1 fruit fly cellular context compared by ENCODE assay signal in genomic region chr3R:10614006-10614895, dm6.
TF ChIP-seq lines count a peak whose summit lies in the region.

No protein-coding gene starts in this region.

TF ChIP-seq in whole organism, embryonic, 481 proteins besides CTCF, POLR2A, EP300 and RAD21 (continued from another document and continues in another):
- TF ChIP-seq oc (tag; optimal IDR thresholded peaks at IDR 0.05; lab: Kevin White, UChicago) (peak; percentile 3), Kr (GFP tag; optimal IDR thresholded peaks at IDR 0.05; lab: Kevin White, UChicago) (peak; percentile 22), CG3847 (GFP tag; IDR thresholded peaks at IDR 0.05; lab: Robert Waterston, UW) (no peak), Mrtf (GFP tag; IDR thresholded peaks at IDR 0.05; lab: Robert Waterston, UW) (no peak), CG8290 (GFP tag; optimal IDR thresholded peaks at IDR 0.05; lab: Kevin White, UChicago) (no peak), CG8290 (tag; optimal IDR thresholded peaks at IDR 0.05; lab: Kevin White, UChicago) (peak in 1 of 2 experiments; percentile 38), CG17568 (GFP tag; optimal IDR thresholded peaks at IDR 0.05; lab: Kevin White, UChicago) (no peak), CG33557 (GFP tag; optimal IDR thresholded peaks at IDR 0.05; lab: Kevin White, UChicago) (no peak), pros (GFP tag; optimal IDR thresholded peaks at IDR 0.05; lab: Kevin White, UChicago) (peak; percentile 75), wek (GFP tag; optimal IDR thresholded peaks at IDR 0.05; lab: Kevin White, UChicago) (no peak), CG6689 (GFP tag; IDR thresholded peaks at IDR 0.05; lab: Robert Waterston, UW) (no peak), sna (GFP tag; IDR thresholded peaks at IDR 0.05; lab: Robert Waterston, UW; ENCODE audit: partially characterized antibody) (peak; percentile 45; the same call in 1 of the 2 replicates), ewg (GFP tag; optimal IDR thresholded peaks at IDR 0.05; lab: Kevin White, UChicago) (peak; percentile 99), Med (GFP tag; lab: Kevin White, UChicago) (peak; percentile 88), zf30C (GFP tag; optimal IDR thresholded peaks at IDR 0.05; lab: Kevin White, UChicago) (peak; percentile 95), CG7839 (tag; optimal IDR thresholded peaks at IDR 0.05; lab: Kevin White, UChicago) (no peak), sens-2 (GFP tag; IDR thresholded peaks at IDR 0.05; lab: Robert Waterston, UW) (no peak), Rfx (GFP tag; IDR thresholded peaks at IDR 0.05; lab: Robert Waterston, UW) (no peak), dmrt11E (tag; optimal IDR thresholded peaks at IDR 0.05; lab: Kevin White, UChicago) (no peak), CG10565 (GFP tag; optimal IDR thresholded peaks at IDR 0.05; lab: Kevin White, UChicago) (no peak), CG1647 (GFP tag; optimal IDR thresholded peaks at IDR 0.05; lab: Kevin White, UChicago) (no peak), bigmax (GFP tag; optimal IDR thresholded peaks at IDR 0.05; lab: Kevin White, UChicago) (no peak), CG30431 (GFP tag; optimal IDR thresholded peaks at IDR 0.05; lab: Kevin White, UChicago) (no peak), luna (GFP tag; optimal IDR thresholded peaks at IDR 0.05; lab: Kevin White, UChicago) (no peak), fd96Cb (tag; optimal IDR thresholded peaks at IDR 0.05; lab: Kevin White, UChicago) (no peak), abd-A (tag; optimal IDR thresholded peaks at IDR 0.05; lab: Kevin White, UChicago) (peak; percentile 99), cato (GFP tag; optimal IDR thresholded peaks at IDR 0.05; lab: Kevin White, UChicago; ENCODE audit: borderline replicate concordance) (no peak), eyg (GFP tag; optimal IDR thresholded peaks at IDR 0.05; lab: Kevin White, UChicago) (no peak), Hr39 (optimal IDR thresholded peaks at IDR 0.05; lab: Kevin White, UChicago) (no peak), Nf-YB (GFP tag; optimal IDR thresholded peaks at IDR 0.05; lab: Kevin White, UChicago) (peak; percentile 96), Deaf1 (tag; optimal IDR thresholded peaks at IDR 0.05; lab: Kevin White, UChicago) (peak; percentile 68), cas (GFP tag; IDR thresholded peaks at IDR 0.05; lab: Robert Waterston, UW) (no peak), CG6813 (GFP tag; optimal IDR thresholded peaks at IDR 0.05; lab: Kevin White, UChicago) (no peak), CG15514 (GFP tag; optimal IDR thresholded peaks at IDR 0.05; lab: Kevin White, UChicago) (no peak), ac (GFP tag; optimal IDR thresholded peaks at IDR 0.05; lab: Kevin White, UChicago) (peak; percentile 17), sima (GFP tag; optimal IDR thresholded peaks at IDR 0.05; lab: Kevin White, UChicago) (no peak), gem (tag; optimal IDR thresholded peaks at IDR 0.05; lab: Kevin White, UChicago) (no peak), sd (tag; optimal IDR thresholded peaks at IDR 0.05; lab: Kevin White, UChicago) (peak; percentile 18), CG6683 (GFP tag; optimal IDR thresholded peaks at IDR 0.05; lab: Kevin White, UChicago) (no peak), ci (GFP tag; IDR thresholded peaks at IDR 0.05; lab: Robert Waterston, UW) (peak; percentile 49; the same call in 2 of the 3 replicates), Poxn (GFP tag; IDR thresholded peaks at IDR 0.05; lab: Robert Waterston, UW) (no peak), Hmx (GFP tag; optimal IDR thresholded peaks at IDR 0.05; lab: Kevin White, UChicago) (no peak), hkb (optimal IDR thresholded peaks at IDR 0.05; lab: Kevin White, UChicago) (no peak), hkb (GFP tag; IDR thresholded peaks at IDR 0.05; lab: Robert Waterston, UW) (no peak), CG15601 (tag; optimal IDR thresholded peaks at IDR 0.05; lab: Kevin White, UChicago) (no peak), CG18619 (GFP tag; optimal IDR thresholded peaks at IDR 0.05; lab: Kevin White, UChicago) (no peak), knrl (GFP tag; IDR thresholded peaks at IDR 0.05; lab: Robert Waterston, UW; ENCODE audit: partially characterized antibody) (peak; percentile 40; the same call in 1 of the 3 replicates), B-H2 (GFP tag; optimal IDR thresholded peaks at IDR 0.05; lab: Kevin White, UChicago) (peak; percentile 12), tin (GFP tag; optimal IDR thresholded peaks at IDR 0.05; lab: Kevin White, UChicago) (no peak), CG34224 (GFP tag; IDR thresholded peaks at IDR 0.05; lab: Robert Waterston, UW; ENCODE audit: partially characterized antibody) (no peak), ind (GFP tag; optimal IDR thresholded peaks at IDR 0.05; lab: Kevin White, UChicago) (no peak), GATAe (GFP tag; conservative IDR thresholded peaks at IDR 0.05; lab: Robert Waterston, UW) (no peak), Vsx1 (GFP tag; optimal IDR thresholded peaks at IDR 0.05; lab: Kevin White, UChicago) (no peak), bab2 (GFP tag; optimal IDR thresholded peaks at IDR 0.05; lab: Kevin White, UChicago) (no peak), CG8478 (optimal IDR thresholded peaks at IDR 0.05; lab: Kevin White, UChicago) (peak; percentile 99), inv (GFP tag; IDR thresholded peaks at IDR 0.05; lab: Robert Waterston, UW; ENCODE audit: partially characterized antibody) (no peak), CG15479 (GFP tag; optimal IDR thresholded peaks at IDR 0.05; lab: Kevin White, UChicago) (peak; percentile 100), Max (GFP tag; optimal IDR thresholded peaks at IDR 0.05; lab: Kevin White, UChicago) (no peak), CG8388 (GFP tag; optimal IDR thresholded peaks at IDR 0.05; lab: Kevin White, UChicago) (no peak), vvl (GFP tag; IDR thresholded peaks at IDR 0.05; lab: Robert Waterston, UW) (no peak; the same call in 1 of the 2 replicates), esg (GFP tag; conservative IDR thresholded peaks at IDR 0.05; lab: Robert Waterston, UW) (no peak), run (tag; optimal IDR thresholded peaks at IDR 0.05; lab: Kevin White, UChicago) (no peak), CG4404 (GFP tag; IDR thresholded peaks at IDR 0.05; lab: Robert Waterston, UW) (no peak), Dip3 (GFP tag; optimal IDR thresholded peaks at IDR 0.05; lab: Kevin White, UChicago) (no peak), ATbp (GFP tag; optimal IDR thresholded peaks at IDR 0.05; lab: Kevin White, UChicago) (no peak), row (GFP tag; IDR thresholded peaks at IDR 0.05; lab: Robert Waterston, UW) (peak; percentile 12; the same call in 1 of the 3 replicates), Dref (GFP tag; IDR thresholded peaks at IDR 0.05; lab: Robert Waterston, UW) (no peak), CG6791 (GFP tag; IDR thresholded peaks at IDR 0.05; lab: Robert Waterston, UW; ENCODE audit: partially characterized antibody) (no peak), CG11723 (GFP tag; optimal IDR thresholded peaks at IDR 0.05; lab: Kevin White, UChicago) (no peak), zen (tag; optimal IDR thresholded peaks at IDR 0.05; lab: Kevin White, UChicago) (peak; percentile 71), CG7271 (tag; optimal IDR thresholded peaks at IDR 0.05; lab: Kevin White, UChicago) (peak; percentile 8), bsh (GFP tag; optimal IDR thresholded peaks at IDR 0.05; lab: Kevin White, UChicago) (no peak), ham (GFP tag; IDR thresholded peaks at IDR 0.05; lab: Robert Waterston, UW) (no peak), CG2875 (GFP tag; optimal IDR thresholded peaks at IDR 0.05; lab: Kevin White, UChicago) (no peak), CG3995 (GFP tag; optimal IDR thresholded peaks at IDR 0.05; lab: Kevin White, UChicago) (no peak), CG17359 (tag; optimal IDR thresholded peaks at IDR 0.05; lab: Kevin White, UChicago) (no peak), dimm (GFP tag; IDR thresholded peaks at IDR 0.05; lab: Robert Waterston, UW) (no peak), unc-4 (GFP tag; IDR thresholded peaks at IDR 0.05; lab: Robert Waterston, UW; ENCODE audit: partially characterized antibody) (no peak), CG6765 (GFP tag; optimal IDR thresholded peaks at IDR 0.05; lab: Kevin White, UChicago) (no peak), Ptx1 (GFP tag; IDR thresholded peaks at IDR 0.05; lab: Robert Waterston, UW) (no peak), nerfin-2 (GFP tag; IDR thresholded peaks at IDR 0.05; lab: Robert Waterston, UW; ENCODE audit: partially characterized antibody) (no peak), HHEX (GFP tag; optimal IDR thresholded peaks at IDR 0.05; lab: Kevin White, UChicago) (no peak), lov (optimal IDR thresholded peaks at IDR 0.05; lab: Kevin White, UChicago) (no peak), lov (GFP tag; IDR thresholded peaks at IDR 0.05; lab: Robert Waterston, UW) (no peak), Ssrp (tag; optimal IDR thresholded peaks at IDR 0.05; lab: Kevin White, UChicago) (no peak), hb (GFP tag; IDR thresholded peaks at IDR 0.05; lab: Robert Waterston, UW; ENCODE audit: partially characterized antibody) (no peak), dan (GFP tag; IDR thresholded peaks at IDR 0.05; lab: Robert Waterston, UW) (no peak), E2f2 (GFP tag; IDR thresholded peaks at IDR 0.05; lab: Robert Waterston, UW) (peak; percentile 36; the same call in 1 of the 2 replicates), rib (GFP tag; IDR thresholded peaks at IDR 0.05; lab: Robert Waterston, UW) (peak; percentile 50; the same call in 1 of the 2 replicates), tio (GFP tag; optimal IDR thresholded peaks at IDR 0.05; lab: Kevin White, UChicago) (no peak), zen2 (GFP tag; IDR thresholded peaks at IDR 0.05; lab: Robert Waterston, UW; ENCODE audit: partially characterized antibody) (peak; percentile 41; the same call in 1 of the 3 replicates), gt (GFP tag; IDR thresholded peaks at IDR 0.05; lab: Robert Waterston, UW) (no peak), jigr1 (GFP tag; IDR thresholded peaks at IDR 0.05; lab: Robert Waterston, UW) (no peak), H15 (GFP tag; IDR thresholded peaks at IDR 0.05; lab: Robert Waterston, UW) (no peak), E2f1 (GFP tag; IDR thresholded peaks at IDR 0.05; lab: Robert Waterston, UW) (no peak), salm (tag; optimal IDR thresholded peaks at IDR 0.05; lab: Kevin White, UChicago) (no peak), CG32767 (GFP tag; IDR thresholded peaks at IDR 0.05; lab: Robert Waterston, UW) (0 out of 2 replicates have a peak, but pooled peaks have one; percentile 24), CG11560 (tag; IDR thresholded peaks at IDR 0.05; lab: Robert Waterston, UW) (no peak), caup (GFP tag; optimal IDR thresholded peaks at IDR 0.05; lab: Kevin White, UChicago; ENCODE audit: severe bottlenecking) (no peak), CG16779 (GFP tag; IDR thresholded peaks at IDR 0.05; lab: Robert Waterston, UW) (no peak), CG13624 (GFP tag; optimal IDR thresholded peaks at IDR 0.05; lab: Kevin White, UChicago) (peak; percentile 7), gcm2 (GFP tag; optimal IDR thresholded peaks at IDR 0.05; lab: Kevin White, UChicago) (no peak), CG12744 (GFP tag; optimal IDR thresholded peaks at IDR 0.05; lab: Kevin White, UChicago) (no peak), Hr3 (GFP tag; optimal IDR thresholded peaks at IDR 0.05; lab: Kevin White, UChicago) (no peak), CG2199 (GFP tag; IDR thresholded peaks at IDR 0.05; lab: Robert Waterston, UW) (peak; percentile 57; the same call in 1 of the 3 replicates), CG4360 (GFP tag; IDR thresholded peaks at IDR 0.05; lab: Robert Waterston, UW) (peak; percentile 54), ems (GFP tag; optimal IDR thresholded peaks at IDR 0.05; lab: Kevin White, UChicago) (no peak), Elba2 (GFP tag; optimal IDR thresholded peaks at IDR 0.05; lab: Kevin White, UChicago) (no peak), phol (tag; optimal IDR thresholded peaks at IDR 0.05; lab: Kevin White, UChicago) (no peak), disco-r (GFP tag; optimal IDR thresholded peaks at IDR 0.05; lab: Kevin White, UChicago) (no peak), CG17328 (GFP tag; IDR thresholded peaks at IDR 0.05; lab: Robert Waterston, UW) (0 out of 2 replicates have a peak, but pooled peaks have one; percentile 38), CG32532 (GFP tag; IDR thresholded peaks at IDR 0.05; lab: Robert Waterston, UW) (peak; percentile 40; the same call in 1 of the 2 replicates), CG5953 (GFP tag; IDR thresholded peaks at IDR 0.05; lab: Robert Waterston, UW) (no peak), TFAM (GFP tag; optimal IDR thresholded peaks at IDR 0.05; lab: Kevin White, UChicago) (no peak), p53 (GFP tag; optimal IDR thresholded peaks at IDR 0.05; lab: Kevin White, UChicago) (no peak), CG9932 (GFP tag; IDR thresholded peaks at IDR 0.05; lab: Robert Waterston, UW) (no peak), crol (GFP tag; IDR thresholded peaks at IDR 0.05; lab: Robert Waterston, UW) (peak; percentile 22; the same call in 1 of the 2 replicates), tgo (GFP tag; IDR thresholded peaks at IDR 0.05; lab: Robert Waterston, UW) (no peak), CG17829 (tag; optimal IDR thresholded peaks at IDR 0.05; lab: Kevin White, UChicago) (peak; percentile 31), CG1024 (GFP tag; IDR thresholded peaks at IDR 0.05; lab: Robert Waterston, UW) (no peak), sc (optimal IDR thresholded peaks at IDR 0.05; lab: Kevin White, UChicago) (no peak), sc (GFP tag; optimal IDR thresholded peaks at IDR 0.05; lab: Kevin White, UChicago) (no peak), CG12942 (GFP tag; optimal IDR thresholded peaks at IDR 0.05; lab: Kevin White, UChicago) (no peak), Hr51 (GFP tag; optimal IDR thresholded peaks at IDR 0.05; lab: Kevin White, UChicago) (no peak), fd102C (GFP tag; optimal IDR thresholded peaks at IDR 0.05; lab: Kevin White, UChicago) (no peak), CG14050 (GFP tag; IDR thresholded peaks at IDR 0.05; lab: Robert Waterston, UW) (no peak), NK7.1 (GFP tag; optimal IDR thresholded peaks at IDR 0.05; lab: Kevin White, UChicago) (no peak), vnd (GFP tag; IDR thresholded peaks at IDR 0.05; lab: Robert Waterston, UW; ENCODE audit: partially characterized antibody) (no peak), CG7963 (GFP tag; IDR thresholded peaks at IDR 0.05; lab: Robert Waterston, UW; ENCODE audit: partially characterized antibody) (no peak; the same call in 2 of the 3 replicates), dm (GFP tag; optimal IDR thresholded peaks at IDR 0.05; lab: Kevin White, UChicago) (no peak), dysf (GFP tag; IDR thresholded peaks at IDR 0.05; lab: Robert Waterston, UW) (no peak), CG14667 (GFP tag; IDR thresholded peaks at IDR 0.05; lab: Robert Waterston, UW) (no peak), chinmo (GFP tag; IDR thresholded peaks at IDR 0.05; lab: Robert Waterston, UW; ENCODE audit: partially characterized antibody) (peak; percentile 99), CG42726 (GFP tag; IDR thresholded peaks at IDR 0.05; lab: Robert Waterston, UW; ENCODE audit: partially characterized antibody) (peak; percentile 60; the same call in 1 of the 2 replicates)
